Worm (Caenorhabditis elegans): Measurements from ENCODE around the gene clec-64.

ce11 chrII:12918960-12919553 lies 21.0 kb downstream of the clec-64 start, which contains the start of the genes F58G1.2 and wago-4:
- no peak for TF ChIP-seq him-1 (tag; optimal IDR thresholded peaks at IDR 0.05)
- peak; percentile 65 for TF ChIP-seq W03F9.2 (tag; optimal IDR thresholded peaks at IDR 0.05)
- TF ChIP-seq dao-5 (tag; optimal IDR thresholded peaks at IDR 0.05): no peak
